Worm (Caenorhabditis elegans) whole organism, L4 larva: ENCODE results near the gene F48F5.6.

ENCODE experiments used
- F44E2.7 ChIP-seq: fragments of 200-800 bp; sonication (Bioruptor generic); IDR thresholded peaks from 2 replicates; pipeline ENCODE4 v2.1.2; 2022; ENCODE audit warnings: missing genetic modification characterization, missing compliant biosample characterization
- Y105C5A.15 ChIP-seq: fragments of 200-800 bp; sonication (Bioruptor generic); IDR thresholded peaks from 2 replicates; pipeline ENCODE4 v1.3.6; 2022; ENCODE audit warnings: missing genetic modification characterization, missing compliant biosample characterization
- daf-12 ChIP-seq: fragments of 150-350 bp; optimal IDR thresholded peaks from 2 replicates; lab custom pipeline; 2014; ENCODE audit warnings: missing biosample characterization, missing genetic modification reagents, missing genetic modification characterization
- jun-1 ChIP-seq: fragments of 150-350 bp; optimal IDR thresholded peaks from 2 replicates; lab custom pipeline; 2014; ENCODE audit warnings: missing biosample characterization, missing genetic modification reagents, missing genetic modification characterization
- nhr-10 ChIP-seq: fragments of 150-350 bp; optimal IDR thresholded peaks from 2 replicates; lab custom pipeline; 2014; ENCODE audit warnings: missing biosample characterization, missing genetic modification characterization
- nhr-237 ChIP-seq: sonication (generic microtip); optimal IDR thresholded peaks from 2 replicates; lab custom pipeline; 2017; ENCODE audit warnings: missing biosample characterization, missing genetic modification characterization
- pha-4 ChIP-seq, 2 experiments: fragments of 150-350 bp in 1 of 2; fragments of 200-800 bp in 1 of 2; sonication (Bioruptor generic) in 1 of 2; IDR thresholded peaks in 1 of 2; optimal IDR thresholded peaks in 1 of 2; 2 replicates each; pipeline versions ENCODE4 v1.3.6 to Lab custom; 2014 to 2022; ENCODE audit warnings: missing genetic modification characterization in 2 of 2, missing genetic modification reagents in 2 of 2, missing biosample characterization in 1 of 2, missing compliant biosample characterization in 1 of 2
- pqm-1 ChIP-seq: sonication (generic microtip); optimal IDR thresholded peaks from 2 replicates; lab custom pipeline; 2017; ENCODE audit warnings: missing biosample characterization, missing genetic modification characterization
- spr-1 ChIP-seq: sonication (generic microtip); optimal IDR thresholded peaks from 2 replicates; lab custom pipeline; 2016; ENCODE audit warnings: mild to moderate bottlenecking, missing genetic modification characterization, missing compliant biosample characterization
- spr-3 ChIP-seq: fragments of 200-800 bp; sonication (Bioruptor generic); optimal IDR thresholded peaks from 2 replicates; lab custom pipeline; 2018; ENCODE audit warnings: mild to moderate bottlenecking, missing genetic modification characterization, missing compliant biosample characterization
- unc-62 ChIP-seq, 3 experiments: fragments of 150-350 bp in 1 of 3; sonication (generic microtip); optimal IDR thresholded peaks in 2 of 3; peaks in 1 of 3; 1 replicate in 1 of 3; 2 replicates in 2 of 3; lab custom pipeline; 2014 to 2017; ENCODE audit warnings: missing biosample characterization in 3 of 3, missing genetic modification characterization in 3 of 3, missing genetic modification reagents in 3 of 3, missing genotype in 1 of 3
- zag-1 ChIP-seq: fragments of 150-350 bp; optimal IDR thresholded peaks from 2 replicates; lab custom pipeline; 2014; ENCODE audit warnings: missing biosample characterization, missing genetic modification characterization

DNA sequence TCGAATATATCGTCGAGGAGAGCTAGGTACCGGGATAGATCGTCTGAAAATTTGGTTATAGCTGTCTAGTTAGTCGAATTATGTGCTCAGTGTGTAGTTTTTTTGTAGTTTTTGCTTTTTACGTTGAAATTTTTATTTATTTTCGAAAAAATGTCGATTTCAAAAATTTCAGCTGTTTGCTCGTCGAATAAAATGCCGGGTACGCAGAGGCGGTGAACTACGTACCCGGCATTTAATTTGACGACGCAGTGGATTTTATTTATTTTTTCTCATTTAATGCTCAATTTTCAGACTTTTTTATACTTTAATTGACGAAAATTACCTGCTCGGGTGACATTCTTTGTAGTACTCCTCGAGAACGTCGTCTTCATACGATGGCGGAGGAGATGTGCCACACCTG is 24.0 kb upstream of the F48F5.6 start:
- TF ChIP-seq nhr-10, result no peak
- no peak for TF ChIP-seq spr-3 (GFP tag; lab: Kevin White, UChicago)
- TF ChIP-seq zag-1 (tag; lab: Kevin White, UChicago), result no peak
- no peak for TF ChIP-seq Y105C5A.15 (GFP tag; lab: Robert Waterston, UW)
- TF ChIP-seq pha-4 (GFP tag; IDR thresholded peaks at IDR 0.05; lab: Robert Waterston, UW), result no peak
- no peak for TF ChIP-seq pha-4 (tag; optimal IDR thresholded peaks at IDR 0.05; lab: Kevin White, UChicago)
- no peak for TF ChIP-seq daf-12 (tag; lab: Kevin White, UChicago)
- no peak for TF ChIP-seq jun-1 (tag; lab: Kevin White, UChicago)
- TF ChIP-seq unc-62 (GFP tag; optimal IDR thresholded peaks at IDR 0.05 in 1 of 2; lab: Kevin White, UChicago), result no peak
- TF ChIP-seq unc-62 (tag; optimal IDR thresholded peaks at IDR 0.05; lab: Kevin White, UChicago), result no peak
- TF ChIP-seq F44E2.7 (GFP tag; lab: Robert Waterston, UW), result no peak
- TF ChIP-seq pqm-1 (tag; lab: Kevin White, UChicago), result no peak
- no peak for TF ChIP-seq spr-1 (tag; lab: Kevin White, UChicago)
- TF ChIP-seq nhr-237, result no peak
